Worm (Caenorhabditis elegans): ENCODE measurements around the gene Y75D11A.6.

- no peak for TF ChIP-seq unc-39 (tag; optimal IDR thresholded peaks at IDR 0.05)
- TF ChIP-seq pqm-1 (tag; optimal IDR thresholded peaks at IDR 0.05): no peak
- no peak for TF ChIP-seq vab-7 (GFP tag; IDR thresholded peaks at IDR 0.05)
- TF ChIP-seq nhr-11 (tag; optimal IDR thresholded peaks at IDR 0.05): no peak
- no peak for TF ChIP-seq mdl-1 (tag; optimal IDR thresholded peaks at IDR 0.05)
- no peak for TF ChIP-seq nhr-42 (GFP tag; IDR thresholded peaks at IDR 0.05)
- TF ChIP-seq lin-13 (GFP tag; optimal IDR thresholded peaks at IDR 0.05): no peak
- no peak for TF ChIP-seq nhr-6 (tag; optimal IDR thresholded peaks at IDR 0.05)
- no peak for TF ChIP-seq spr-3 (GFP tag; optimal IDR thresholded peaks at IDR 0.05)
- TF ChIP-seq ama-1 (optimal IDR thresholded peaks at IDR 0.05): no peak
- no peak for TF ChIP-seq lsy-2 (tag; optimal IDR thresholded peaks at IDR 0.05)
- no peak for TF ChIP-seq daf-12 (tag; optimal IDR thresholded peaks at IDR 0.05)
Observed at ce11 chrX:1703840-1704239, 44.5 kb downstream of the Y75D11A.6 start, which contains the start of gene C36C9.5.
